Fruit fly (Drosophila melanogaster): ENCODE data around the gene Trs20.

Gene Trs20

dm6 chr3L:16113003-16113606 is 18.3 kb downstream of the Trs20 start, which contains the start of gene Taf4:
Gene Taf4 (plus strand): TSS chr3L:16113212.
- TF ChIP-seq CG12768 (GFP tag; optimal IDR thresholded peaks at IDR 0.05) (no peak), Hr96 (GFP tag; optimal IDR thresholded peaks at IDR 0.05) (no peak), CG5204 (GFP tag; optimal IDR thresholded peaks at IDR 0.05) (no peak), CG14711 (tag; optimal IDR thresholded peaks at IDR 0.05) (no peak), pad (GFP tag; optimal IDR thresholded peaks at IDR 0.05) (no peak), Clk (GFP tag; optimal IDR thresholded peaks at IDR 0.05) (no peak), bab1 (GFP tag; optimal IDR thresholded peaks at IDR 0.05) (no peak), cic (GFP tag; optimal IDR thresholded peaks at IDR 0.05) (no peak)

dm6 chr3L:16112069-16112820 is 19.2 kb downstream of the Trs20 start, which contains the start of gene Zn72D:
Gene Zn72D (minus strand): TSS chr3L:16112626.
- TF ChIP-seq bab1 (GFP tag; optimal IDR thresholded peaks at IDR 0.05) (peak; percentile 35), tj (GFP tag; optimal IDR thresholded peaks at IDR 0.05) (no peak), CG7101 (tag; optimal IDR thresholded peaks at IDR 0.05) (no peak), CG1620 (GFP tag; optimal IDR thresholded peaks at IDR 0.05) (no peak), ovo (GFP tag; optimal IDR thresholded peaks at IDR 0.05) (peak; percentile 18), Mnt (GFP tag; optimal IDR thresholded peaks at IDR 0.05) (peak; percentile 8), pad (GFP tag; optimal IDR thresholded peaks at IDR 0.05) (no peak), CG11617 (GFP tag; optimal IDR thresholded peaks at IDR 0.05) (peak; percentile 29), Hr96 (GFP tag; optimal IDR thresholded peaks at IDR 0.05) (no peak), cic (GFP tag; optimal IDR thresholded peaks at IDR 0.05) (no peak), CG12768 (GFP tag; optimal IDR thresholded peaks at IDR 0.05) (peak; percentile 65)

dm6 chr3L:16105528-16105927 is 25.9 kb downstream of the Trs20 start, which contains the start of the genes IntS9 and CG43295:
Gene IntS9 (minus strand): TSS chr3L:16105627.
Gene CG43295 (plus strand): TSS chr3L:16105852.
- TF ChIP-seq CG33017 (tag; optimal IDR thresholded peaks at IDR 0.05) (peak; percentile 76), CG14711 (tag; optimal IDR thresholded peaks at IDR 0.05) (peak; percentile 78), pad (GFP tag; optimal IDR thresholded peaks at IDR 0.05) (peak; percentile 52), tj (GFP tag; optimal IDR thresholded peaks at IDR 0.05) (peak; percentile 48), Mnt (GFP tag; optimal IDR thresholded peaks at IDR 0.05) (peak; percentile 81), CG11617 (GFP tag; optimal IDR thresholded peaks at IDR 0.05) (peak; percentile 78), bab1 (GFP tag; optimal IDR thresholded peaks at IDR 0.05) (peak; percentile 78), CG12768 (GFP tag; optimal IDR thresholded peaks at IDR 0.05) (peak; percentile 77), CG5204 (GFP tag; optimal IDR thresholded peaks at IDR 0.05) (peak; percentile 83), Clk (GFP tag; optimal IDR thresholded peaks at IDR 0.05) (peak; percentile 47), Hr96 (GFP tag; optimal IDR thresholded peaks at IDR 0.05) (peak; percentile 86), cnc (optimal IDR thresholded peaks at IDR 0.05) (no peak), CG1620 (GFP tag; optimal IDR thresholded peaks at IDR 0.05) (peak; percentile 83), toe (GFP tag; optimal IDR thresholded peaks at IDR 0.05) (peak; percentile 85), CG7101 (tag; optimal IDR thresholded peaks at IDR 0.05) (peak; percentile 80), CG7045 (GFP tag; optimal IDR thresholded peaks at IDR 0.05) (peak; percentile 45), Crg-1 (GFP tag; optimal IDR thresholded peaks at IDR 0.05) (peak; percentile 64), ovo (GFP tag; optimal IDR thresholded peaks at IDR 0.05) (peak; percentile 71), cic (GFP tag; optimal IDR thresholded peaks at IDR 0.05) (peak; percentile 7), kay (GFP tag; ENCODE audit: borderline replicate concordance) (no peak)

- no peak for TF ChIP-seq CG7045 (GFP tag; optimal IDR thresholded peaks at IDR 0.05)
- TF ChIP-seq cic (GFP tag; optimal IDR thresholded peaks at IDR 0.05), result no peak
- no peak for TF ChIP-seq bab1 (GFP tag; optimal IDR thresholded peaks at IDR 0.05)
- no peak for TF ChIP-seq CG1620 (GFP tag; optimal IDR thresholded peaks at IDR 0.05)
- TF ChIP-seq CG11617 (GFP tag; optimal IDR thresholded peaks at IDR 0.05), result no peak
- no peak for TF ChIP-seq Clk (GFP tag; optimal IDR thresholded peaks at IDR 0.05)
- no peak for TF ChIP-seq pad (GFP tag; optimal IDR thresholded peaks at IDR 0.05)
- TF ChIP-seq toe (GFP tag; optimal IDR thresholded peaks at IDR 0.05), result no peak
- TF ChIP-seq CG5204 (GFP tag; optimal IDR thresholded peaks at IDR 0.05), result no peak
These were observed 31.4 kb downstream of the Trs20 start, which contains the start of gene IleRS-m for dm6 chr3L:16100059-16100458. Gene IleRS-m (plus strand): TSS chr3L:16100280.

- TF ChIP-seq CG7101 (tag; optimal IDR thresholded peaks at IDR 0.05) (no peak), bab1 (GFP tag; optimal IDR thresholded peaks at IDR 0.05) (no peak), Mnt (GFP tag; optimal IDR thresholded peaks at IDR 0.05) (no peak), cic (GFP tag; optimal IDR thresholded peaks at IDR 0.05) (no peak), CG5204 (GFP tag; optimal IDR thresholded peaks at IDR 0.05) (no peak), kay (GFP tag; ENCODE audit: borderline replicate concordance) (no peak), pad (GFP tag; optimal IDR thresholded peaks at IDR 0.05) (no peak), Hr96 (GFP tag; optimal IDR thresholded peaks at IDR 0.05) (no peak), CG33017 (tag; optimal IDR thresholded peaks at IDR 0.05) (no peak), cnc (optimal IDR thresholded peaks at IDR 0.05) (no peak), ovo (GFP tag; optimal IDR thresholded peaks at IDR 0.05) (no peak), CG12768 (GFP tag; optimal IDR thresholded peaks at IDR 0.05) (no peak), CG1620 (GFP tag; optimal IDR thresholded peaks at IDR 0.05) (no peak), Crg-1 (GFP tag; optimal IDR thresholded peaks at IDR 0.05) (no peak), CG14711 (tag; optimal IDR thresholded peaks at IDR 0.05) (no peak)
These were observed 34.0 kb downstream of the Trs20 start, which contains the start of the genes CG13074 and ATPsynbetaL for dm6 chr3L:16097393-16097884. Gene CG13074 (minus strand): TSS chr3L:16097493. Gene ATPsynbetaL (plus strand): TSS chr3L:16097834.
